Worm (Caenorhabditis elegans) whole organism, young adult: Measurements from ENCODE around the gene Y43F8B.13.
A peak's percentile ranks its signal among the peaks of the same experiment; 100 is the strongest.

Source experiments
- lin-26 ChIP-seq: fragments of 200-800 bp; sonication (Bioruptor generic); IDR thresholded peaks from 2 replicates; pipeline ENCODE4 v1.3.6; 2022; ENCODE audit warnings: missing genetic modification reagents, missing genetic modification characterization, missing compliant biosample characterization
- madf-3 ChIP-seq: fragments of 200-800 bp; sonication (Bioruptor generic); IDR thresholded peaks from 2 replicates; pipeline ENCODE4 v1.3.6; 2022; ENCODE audit warnings: missing genetic modification reagents, missing genetic modification characterization, missing compliant biosample characterization
- repo-1 ChIP-seq: sonication (generic microtip); optimal IDR thresholded peaks from 2 replicates; lab custom pipeline; 2017; ENCODE audit warnings: mild to moderate bottlenecking, missing genetic modification characterization, missing compliant biosample characterization

Y43F8B.13 gene

ce11 chrV:19502579-19503151 is 46.9 kb downstream of the Y43F8B.13 start, which contains the start of gene Y43F8B.3:
Y43F8B.3 (plus strand) TSS chrV:19503101.
- no peak for TF ChIP-seq repo-1
- TF ChIP-seq lin-26 (GFP tag; lab: Robert Waterston, UW), result peak; percentile 54; the same call in 1 of the 2 replicates
- TF ChIP-seq madf-3 (GFP tag; lab: Robert Waterston, UW), result 0 out of 2 replicates have a peak, but pooled peaks have one; percentile 36
